Fruit fly (Drosophila melanogaster): ENCODE data around the gene CG11122.
A peak's percentile ranks its signal among the peaks of the same experiment; 100 is the strongest.

The CG11122 gene

DNA sequence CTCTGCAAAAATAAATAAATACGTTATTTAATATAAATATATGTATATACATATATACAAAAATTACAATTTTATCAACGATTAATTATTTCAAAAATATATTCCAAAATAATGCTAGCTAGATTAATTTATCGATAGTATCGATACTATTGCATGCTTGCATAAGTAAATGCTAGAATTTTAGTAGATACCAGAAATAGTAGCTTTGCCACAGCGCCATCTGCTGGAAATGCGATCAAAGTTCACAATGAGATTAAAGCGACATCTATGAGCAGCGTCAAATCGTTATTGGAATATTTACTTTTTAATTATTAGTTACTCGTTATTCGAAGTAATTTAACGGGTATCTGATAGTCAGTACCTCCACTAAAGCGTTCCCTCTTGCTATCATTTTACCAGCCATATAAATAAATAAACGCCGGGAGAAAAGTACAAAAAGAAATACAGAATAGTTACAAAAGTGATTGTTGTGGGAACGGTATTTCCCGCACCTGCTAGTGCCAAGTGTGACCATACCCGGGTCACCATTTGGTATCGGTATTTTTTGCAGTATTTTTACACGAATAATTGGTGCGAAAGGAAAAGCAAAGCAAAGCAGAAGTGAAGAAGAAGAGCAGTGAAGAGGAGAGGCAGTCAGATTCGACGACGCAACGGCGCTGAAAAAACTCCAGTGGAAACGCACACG is 29.4 kb upstream of the CG11122 start, which contains the start of the genes rtv and Dlic (continued):
- TF ChIP-seq fu2 (GFP tag; optimal IDR thresholded peaks at IDR 0.05) (no peak), CG2678 (tag; optimal IDR thresholded peaks at IDR 0.05) (peak; percentile 3), bcd (GFP tag; optimal IDR thresholded peaks at IDR 0.05) (peak; percentile 16), CG15479 (GFP tag; optimal IDR thresholded peaks at IDR 0.05) (no peak), Oli (tag; optimal IDR thresholded peaks at IDR 0.05) (no peak), psq (GFP tag; optimal IDR thresholded peaks at IDR 0.05) (peak; percentile 99), CG34224 (GFP tag; IDR thresholded peaks at IDR 0.05; ENCODE audit: partially characterized antibody) (peak; percentile 65; the same call in 2 of the 3 replicates), CG7987 (GFP tag; optimal IDR thresholded peaks at IDR 0.05) (no peak), prd (optimal IDR thresholded peaks at IDR 0.05) (no peak), prd (GFP tag; IDR thresholded peaks at IDR 0.05) (0 out of 3 replicates have a peak, but pooled peaks have one; percentile 16), sqz (GFP tag; optimal IDR thresholded peaks at IDR 0.05) (no peak), chinmo (GFP tag; IDR thresholded peaks at IDR 0.05; ENCODE audit: partially characterized antibody) (no peak), stwl (tag; optimal IDR thresholded peaks at IDR 0.05) (peak; percentile 49), BEAF-32 (GFP tag; optimal IDR thresholded peaks at IDR 0.05) (peak; percentile 76), kni (GFP tag; optimal IDR thresholded peaks at IDR 0.05) (no peak), Antp (GFP tag; optimal IDR thresholded peaks at IDR 0.05) (peak; percentile 41), nerfin-1 (tag; optimal IDR thresholded peaks at IDR 0.05) (peak; percentile 74), CG15269 (tag; optimal IDR thresholded peaks at IDR 0.05) (peak; percentile 17), CG9817 (tag; optimal IDR thresholded peaks at IDR 0.05) (peak; percentile 21), CG2199 (GFP tag; IDR thresholded peaks at IDR 0.05) (no peak), Vsx1 (GFP tag; optimal IDR thresholded peaks at IDR 0.05) (no peak), Hr39 (optimal IDR thresholded peaks at IDR 0.05) (no peak)

DNA sequence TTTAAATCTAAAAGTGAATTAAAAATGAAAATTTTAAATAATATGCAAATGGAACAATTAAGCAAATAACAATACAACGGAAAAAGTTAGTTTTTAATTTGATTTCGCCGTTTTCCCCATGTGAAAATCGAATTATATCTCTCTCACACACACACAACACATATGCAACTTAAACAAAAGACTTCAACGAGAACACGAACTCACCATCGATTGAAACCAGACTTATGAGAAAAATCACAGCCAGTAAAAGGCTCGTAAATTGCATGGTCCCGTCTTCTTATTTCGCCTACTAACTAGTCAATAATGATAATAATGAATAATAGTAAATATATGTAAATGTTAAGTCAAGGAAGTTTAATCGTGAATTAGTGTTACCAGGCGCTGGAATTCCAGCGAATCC is 28.9 kb upstream of the CG11122 start:
- no peak for TF ChIP-seq sd (tag; optimal IDR thresholded peaks at IDR 0.05)
- no peak for TF ChIP-seq CG8765 (GFP tag; IDR thresholded peaks at IDR 0.05)
- no peak for TF ChIP-seq CG17359 (tag; optimal IDR thresholded peaks at IDR 0.05)
- TF ChIP-seq peb (GFP tag; IDR thresholded peaks at IDR 0.05), result no peak
- peak; percentile 22 for TF ChIP-seq MESR4 (GFP tag; optimal IDR thresholded peaks at IDR 0.05)
- TF ChIP-seq cg (GFP tag; optimal IDR thresholded peaks at IDR 0.05), result peak; percentile 51
- TF ChIP-seq sens (GFP tag), result peak; percentile 15
- TF ChIP-seq CG11247 (GFP tag; IDR thresholded peaks at IDR 0.05), result peak; percentile 94

DNA sequence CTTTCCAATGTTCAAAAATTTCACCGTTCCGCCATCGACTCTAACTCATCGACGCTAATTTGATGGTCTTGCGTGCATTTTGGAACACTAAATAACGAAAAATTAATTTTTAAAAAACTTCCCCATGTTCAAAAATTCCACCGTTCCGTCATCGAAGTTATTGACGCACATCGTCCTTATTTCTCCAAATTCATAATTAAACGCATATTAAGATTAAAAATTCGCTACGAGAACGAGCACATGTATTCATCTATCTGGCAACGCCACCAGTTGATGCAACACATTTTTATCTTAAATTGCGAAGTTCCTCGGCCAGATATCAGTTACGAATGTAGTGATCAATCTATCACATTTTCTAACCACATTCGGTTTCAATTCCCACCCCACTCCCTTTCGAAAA is 24.7 kb upstream of the CG11122 start, which contains the start of gene Lint-1:
Gene Lint-1, plus strand, starts transcription at position 123 of the 400 bp plus-strand sequence.
- TF ChIP-seq sisA (GFP tag; IDR thresholded peaks at IDR 0.05), result peak; percentile 26; the same call in 1 of the 2 replicates
- TF ChIP-seq shn (GFP tag; optimal IDR thresholded peaks at IDR 0.05), result peak; percentile 26
- TF ChIP-seq gsb-n (tag; optimal IDR thresholded peaks at IDR 0.05), result peak; percentile 15
- TF ChIP-seq Sox102F (GFP tag; optimal IDR thresholded peaks at IDR 0.05), result peak; percentile 17
- peak; percentile 72 for TF ChIP-seq CG2116 (GFP tag; optimal IDR thresholded peaks at IDR 0.05)
- TF ChIP-seq CG17186 (GFP tag; optimal IDR thresholded peaks at IDR 0.05), result no peak
- peak; percentile 56 for TF ChIP-seq row (GFP tag; IDR thresholded peaks at IDR 0.05)
- TF ChIP-seq crc (GFP tag; optimal IDR thresholded peaks at IDR 0.05), result no peak
- peak; percentile 41; the same call in 1 of the 2 replicates for TF ChIP-seq slbo (GFP tag; IDR thresholded peaks at IDR 0.05)
- no peak for TF ChIP-seq CG12391 (tag; optimal IDR thresholded peaks at IDR 0.05)
- no peak for TF ChIP-seq Taf1 (GFP tag; IDR thresholded peaks at IDR 0.05)
- TF ChIP-seq Mad (GFP tag; optimal IDR thresholded peaks at IDR 0.05), result peak; percentile 11
- TF ChIP-seq unpg (GFP tag; optimal IDR thresholded peaks at IDR 0.05), result peak; percentile 10
- peak; percentile 35 for TF ChIP-seq CG30403 (GFP tag; optimal IDR thresholded peaks at IDR 0.05)
- TF ChIP-seq CG6175 (GFP tag; IDR thresholded peaks at IDR 0.05), result no peak
- peak; percentile 26 for TF ChIP-seq Camta (GFP tag; optimal IDR thresholded peaks at IDR 0.05)
- 0 out of 2 replicates have a peak, but pooled peaks have one; percentile 31 for TF ChIP-seq H2.0 (GFP tag; IDR thresholded peaks at IDR 0.05)
- 0 out of 3 replicates have a peak, but pooled peaks have one; percentile 22 for TF ChIP-seq CG11456 (GFP tag; IDR thresholded peaks at IDR 0.05)
- peak; percentile 51 for TF ChIP-seq CG2120 (GFP tag; optimal IDR thresholded peaks at IDR 0.05)

Measured in whole organism, embryonic.